Worm (Caenorhabditis elegans) whole organism, L4 larva: ENCODE results near the gene clec-63.
A peak's percentile ranks its signal among the peaks of the same experiment; 100 is the strongest.

Experiments used
- F26F4.8 ChIP-seq: fragments of 200-800 bp; sonication (Bioruptor generic); conservative IDR thresholded peaks from 2 replicates; pipeline ENCODE4 v1.3.6; 2022; ENCODE audit warnings: missing genetic modification characterization, missing compliant biosample characterization
- F37D6.2 ChIP-seq: sonication (generic microtip); optimal IDR thresholded peaks from 2 replicates; lab custom pipeline; 2016; ENCODE audit warnings: mild to moderate bottlenecking, missing genetic modification characterization, missing compliant biosample characterization
- F44E2.7 ChIP-seq: fragments of 200-800 bp; sonication (Bioruptor generic); IDR thresholded peaks from 2 replicates; pipeline ENCODE4 v2.1.2; 2022; ENCODE audit warnings: missing genetic modification characterization, missing compliant biosample characterization
- T20F7.1 ChIP-seq: fragments of 200-800 bp; sonication (Bioruptor generic); optimal IDR thresholded peaks from 2 replicates; lab custom pipeline; 2018; ENCODE audit warnings: mild to moderate bottlenecking, missing genetic modification characterization, missing compliant biosample characterization
- Y105C5A.15 ChIP-seq: fragments of 200-800 bp; sonication (Bioruptor generic); IDR thresholded peaks from 2 replicates; pipeline ENCODE4 v1.3.6; 2022; ENCODE audit warnings: missing genetic modification characterization, missing compliant biosample characterization
- Y5F2A.4 ChIP-seq: fragments of 200-800 bp; sonication (Bioruptor generic); optimal IDR thresholded peaks from 2 replicates; lab custom pipeline; 2018; ENCODE audit warnings: mild to moderate bottlenecking, missing genetic modification characterization, missing compliant biosample characterization
- ZK337.2 ChIP-seq: fragments of 200-800 bp; sonication (Bioruptor generic); IDR thresholded peaks from 2 replicates; pipeline ENCODE4 v1.3.6; 2022; ENCODE audit warnings: missing genetic modification reagents, missing genetic modification characterization, missing compliant biosample characterization
- ZK546.5 ChIP-seq, 2 experiments: sonication (generic microtip); optimal IDR thresholded peaks; 2 replicates each; lab custom pipeline; 2017; ENCODE audit warnings: missing biosample characterization in 2 of 2, missing genetic modification characterization in 2 of 2
- ama-1 ChIP-seq: fragments of 150-350 bp; optimal IDR thresholded peaks from 2 replicates; lab custom pipeline; 2014; ENCODE audit warnings: inconsistent platforms, mixed read lengths
- arid-1 ChIP-seq: fragments of 200-800 bp; sonication (Bioruptor generic); conservative IDR thresholded peaks from 2 replicates; pipeline ENCODE4 v1.3.6; 2022; ENCODE audit warnings: missing genetic modification reagents, missing genetic modification characterization, missing compliant biosample characterization
- ceh-20 ChIP-seq: fragments of 200-800 bp; sonication (Bioruptor generic); IDR thresholded peaks from 2 replicates; pipeline ENCODE4 v1.3.6; 2022; ENCODE audit warnings: missing genetic modification reagents, missing genetic modification characterization, missing compliant biosample characterization
- ceh-32 ChIP-seq: sonication (generic microtip); optimal IDR thresholded peaks from 2 replicates; lab custom pipeline; 2016; ENCODE audit warnings: mild to moderate bottlenecking, missing genetic modification characterization, missing compliant biosample characterization; ENCODE audit not compliant: poor library complexity
- ceh-44 ChIP-seq: fragments of 200-800 bp; sonication (Bioruptor generic); IDR thresholded peaks from 2 replicates; pipeline ENCODE4 v1.3.6; 2022; ENCODE audit warnings: missing genetic modification reagents, missing genetic modification characterization, missing compliant biosample characterization
- ceh-62 ChIP-seq: sonication (generic microtip); optimal IDR thresholded peaks from 2 replicates; lab custom pipeline; 2017; ENCODE audit warnings: missing biosample characterization, missing genetic modification characterization
- ceh-82 ChIP-seq: sonication (generic microtip); optimal IDR thresholded peaks from 2 replicates; lab custom pipeline; 2017; ENCODE audit warnings: missing biosample characterization, missing genetic modification characterization
- daf-16 ChIP-seq, 3 experiments: sonication (generic microtip); optimal IDR thresholded peaks; 2 replicates each; lab custom pipeline; 2016 to 2017; ENCODE audit warnings: missing genetic modification characterization in 3 of 3, missing genetic modification reagents in 3 of 3, mild to moderate bottlenecking in 2 of 3, missing compliant biosample characterization in 2 of 3, missing biosample characterization in 1 of 3, moderate library complexity in 1 of 3
- daf-8 ChIP-seq: fragments of 200-800 bp; sonication (Bioruptor generic); IDR thresholded peaks from 2 replicates; pipeline ENCODE4 v1.3.6; 2022; ENCODE audit warnings: missing genetic modification characterization, missing compliant biosample characterization
- dmd-6 ChIP-seq: fragments of 200-800 bp; sonication (Bioruptor generic); IDR thresholded peaks from 2 replicates; pipeline ENCODE4 v1.3.6; 2022; ENCODE audit warnings: missing genetic modification reagents, missing genetic modification characterization, missing compliant biosample characterization
- dmd-8 ChIP-seq: fragments of 200-800 bp; sonication (Bioruptor generic); IDR thresholded peaks from 2 replicates; pipeline ENCODE4 v1.3.6; 2022; ENCODE audit warnings: missing genetic modification characterization, missing compliant biosample characterization
- dpl-1 ChIP-seq: fragments of 150-350 bp; optimal IDR thresholded peaks from 2 replicates; lab custom pipeline; 2014; ENCODE audit warnings: missing biosample characterization, missing genetic modification reagents, missing genetic modification characterization
- dve-1 ChIP-seq: sonication (generic microtip); optimal IDR thresholded peaks from 2 replicates; lab custom pipeline; 2017; ENCODE audit warnings: antibody characterized with exemption, mild to moderate bottlenecking, missing genetic modification characterization, missing compliant biosample characterization; ENCODE audit not compliant: insufficient read depth
- egl-43 ChIP-seq: fragments of 200-800 bp; sonication (Bioruptor generic); IDR thresholded peaks from 2 replicates; pipeline ENCODE4 v1.3.6; 2022; ENCODE audit warnings: missing genetic modification reagents, missing genetic modification characterization, missing compliant biosample characterization
- fkh-10 ChIP-seq: fragments of 150-350 bp; optimal IDR thresholded peaks from 2 replicates; lab custom pipeline; 2014; ENCODE audit warnings: missing biosample characterization, missing genetic modification reagents, missing genetic modification characterization
- hlh-11 ChIP-seq: fragments of 200-800 bp; sonication (Bioruptor generic); optimal IDR thresholded peaks from 2 replicates; lab custom pipeline; 2018; ENCODE audit warnings: mild to moderate bottlenecking, missing genetic modification characterization, missing compliant biosample characterization
- hmg-1.1 ChIP-seq: fragments of 200-800 bp; sonication (Bioruptor generic); IDR thresholded peaks from 2 replicates; pipeline ENCODE4 v1.3.6; 2022; ENCODE audit warnings: missing genetic modification reagents, missing genetic modification characterization, missing compliant biosample characterization
- lin-1 ChIP-seq: fragments of 200-800 bp; sonication (Bioruptor generic); IDR thresholded peaks from 2 replicates; pipeline ENCODE4 v1.3.6; 2022; ENCODE audit warnings: missing genetic modification reagents, missing genetic modification characterization, missing compliant biosample characterization
- lin-13 ChIP-seq: fragments of 150-350 bp; optimal IDR thresholded peaks from 2 replicates; lab custom pipeline; 2014; ENCODE audit warnings: missing biosample characterization, missing genetic modification reagents, missing genetic modification characterization
- lin-38 ChIP-seq: fragments of 200-800 bp; sonication (Bioruptor generic); IDR thresholded peaks from 2 replicates; pipeline ENCODE4 v1.3.6; 2022; ENCODE audit warnings: missing genetic modification reagents, missing genetic modification characterization, missing compliant biosample characterization
- lin-39 ChIP-seq: fragments of 150-350 bp; optimal IDR thresholded peaks from 2 replicates; lab custom pipeline; 2014; ENCODE audit warnings: missing biosample characterization, missing genetic modification reagents, missing genetic modification characterization
- lir-3 ChIP-seq: sonication (generic microtip); optimal IDR thresholded peaks from 2 replicates; lab custom pipeline; 2016; ENCODE audit warnings: mild to moderate bottlenecking, missing genetic modification characterization, missing compliant biosample characterization
- madf-5 ChIP-seq, 2 experiments: fragments of 200-800 bp; sonication (Bioruptor generic); IDR thresholded peaks; 2 replicates each; pipeline ENCODE4 v1.3.6; 2022; ENCODE audit warnings: missing compliant biosample characterization in 2 of 2, missing genetic modification characterization in 2 of 2
- madf-9 ChIP-seq: fragments of 200-800 bp; sonication (Bioruptor generic); conservative IDR thresholded peaks from 2 replicates; pipeline ENCODE4 v1.3.6; 2022; ENCODE audit warnings: missing genetic modification reagents, missing genetic modification characterization, missing compliant biosample characterization
- mdl-1 ChIP-seq, 2 experiments: fragments of 150-350 bp in 1 of 2; sonication (generic microtip) in 1 of 2; optimal IDR thresholded peaks; 2 replicates each; lab custom pipeline; 2014 to 2017; ENCODE audit warnings: missing biosample characterization in 2 of 2, missing genetic modification characterization in 2 of 2
- mep-1 ChIP-seq: fragments of 150-350 bp; sonication (generic microtip); optimal IDR thresholded peaks from 3 replicates; lab custom pipeline; 2014; ENCODE audit warnings: missing biosample characterization, missing genetic modification characterization
- mxl-3 ChIP-seq: fragments of 200-800 bp; sonication (Bioruptor generic); optimal IDR thresholded peaks from 2 replicates; lab custom pipeline; 2018; ENCODE audit warnings: mild to moderate bottlenecking, missing genetic modification characterization, missing compliant biosample characterization
- nhr-10 ChIP-seq: fragments of 150-350 bp; optimal IDR thresholded peaks from 2 replicates; lab custom pipeline; 2014; ENCODE audit warnings: missing biosample characterization, missing genetic modification characterization
- nhr-111 ChIP-seq: fragments of 200-800 bp; sonication (Bioruptor generic); optimal IDR thresholded peaks from 2 replicates; lab custom pipeline; 2018; ENCODE audit warnings: mild to moderate bottlenecking, missing genetic modification characterization, missing compliant biosample characterization
- nhr-237 ChIP-seq: sonication (generic microtip); optimal IDR thresholded peaks from 2 replicates; lab custom pipeline; 2017; ENCODE audit warnings: missing biosample characterization, missing genetic modification characterization
- nhr-25 ChIP-seq: sonication (generic microtip); optimal IDR thresholded peaks from 2 replicates; lab custom pipeline; 2017; ENCODE audit warnings: missing genetic modification characterization, mild to moderate bottlenecking, missing compliant biosample characterization, antibody characterized with exemption, moderate library complexity, borderline replicate concordance; ENCODE audit not compliant: insufficient read depth
- nhr-77 ChIP-seq: fragments of 150-350 bp; optimal IDR thresholded peaks from 2 replicates; lab custom pipeline; 2014; ENCODE audit warnings: missing biosample characterization, missing genetic modification characterization
- pha-4 ChIP-seq, 2 experiments: fragments of 150-350 bp in 1 of 2; fragments of 200-800 bp in 1 of 2; sonication (Bioruptor generic) in 1 of 2; IDR thresholded peaks in 1 of 2; optimal IDR thresholded peaks in 1 of 2; 2 replicates each; pipeline versions ENCODE4 v1.3.6 to Lab custom; 2014 to 2022; ENCODE audit warnings: missing genetic modification characterization in 2 of 2, missing genetic modification reagents in 2 of 2, missing biosample characterization in 1 of 2, missing compliant biosample characterization in 1 of 2
- saeg-2 ChIP-seq: fragments of 200-800 bp; sonication (Bioruptor generic); IDR thresholded peaks from 2 replicates; pipeline ENCODE4 v1.3.6; 2022; ENCODE audit warnings: missing genetic modification reagents, missing genetic modification characterization, missing compliant biosample characterization
- skn-1 ChIP-seq: fragments of 150-350 bp; optimal IDR thresholded peaks from 2 replicates; lab custom pipeline; 2014; ENCODE audit warnings: missing biosample characterization, missing genetic modification characterization
- snpc-1.2 ChIP-seq: fragments of 200-800 bp; sonication (Bioruptor generic); IDR thresholded peaks from 2 replicates; pipeline ENCODE4 v1.3.6; 2022; ENCODE audit warnings: missing genetic modification reagents, missing genetic modification characterization, missing compliant biosample characterization
- spr-3 ChIP-seq: fragments of 200-800 bp; sonication (Bioruptor generic); optimal IDR thresholded peaks from 2 replicates; lab custom pipeline; 2018; ENCODE audit warnings: mild to moderate bottlenecking, missing genetic modification characterization, missing compliant biosample characterization
- tag-97 ChIP-seq: fragments of 200-800 bp; sonication (Bioruptor generic); IDR thresholded peaks from 2 replicates; pipeline ENCODE4 v1.3.6; 2022; ENCODE audit warnings: missing genetic modification characterization, missing compliant biosample characterization
- tra-1 ChIP-seq: fragments of 200-800 bp; sonication (Bioruptor generic); IDR thresholded peaks from 2 replicates; pipeline ENCODE4 v1.3.6; 2022; ENCODE audit warnings: missing genetic modification reagents, missing genetic modification characterization, missing compliant biosample characterization
- zag-1 ChIP-seq: fragments of 150-350 bp; optimal IDR thresholded peaks from 2 replicates; lab custom pipeline; 2014; ENCODE audit warnings: missing biosample characterization, missing genetic modification characterization
- zip-11 ChIP-seq: fragments of 200-800 bp; sonication (Bioruptor generic); IDR thresholded peaks from 2 replicates; pipeline ENCODE4 v1.3.6; 2022; ENCODE audit warnings: missing genetic modification characterization, missing compliant biosample characterization
- ztf-11 ChIP-seq: fragments of 150-350 bp; optimal IDR thresholded peaks from 2 replicates; lab custom pipeline; 2014; ENCODE audit warnings: missing biosample characterization, missing genetic modification characterization

Gene clec-63

ce11 chrII:12878697-12879096 is 16.7 kb upstream of the clec-63 start (continued):
- no peak for TF ChIP-seq ztf-11 (tag; lab: Kevin White, UChicago)
- no peak for TF ChIP-seq nhr-25 (tag; lab: Kevin White, UChicago)
- no peak for TF ChIP-seq lin-39
- TF ChIP-seq daf-8 (GFP tag; lab: Robert Waterston, UW): no peak
- TF ChIP-seq ZK546.5 (tag; optimal IDR thresholded peaks at IDR 0.05; lab: Kevin White, UChicago): no peak
- TF ChIP-seq fkh-10 (GFP tag; lab: Kevin White, UChicago): no peak
- no peak for TF ChIP-seq mxl-3
- peak; percentile 43 to 90 for TF ChIP-seq mdl-1 (tag; optimal IDR thresholded peaks at IDR 0.05; lab: Kevin White, UChicago)
- TF ChIP-seq Y5F2A.4 (GFP tag; lab: Kevin White, UChicago): no peak
- no peak for TF ChIP-seq arid-1 (GFP tag; lab: Robert Waterston, UW)
- no peak for TF ChIP-seq madf-5 (GFP tag; IDR thresholded peaks at IDR 0.05; lab: Robert Waterston, UW)
- peak; percentile 68 for TF ChIP-seq mep-1 (tag; lab: Kevin White, UChicago)
- TF ChIP-seq nhr-10 (tag; lab: Kevin White, UChicago): peak; percentile 56
- TF ChIP-seq dpl-1 (GFP tag; lab: Kevin White, UChicago): no peak
- no peak for TF ChIP-seq dmd-8
- TF ChIP-seq daf-16 (GFP tag; optimal IDR thresholded peaks at IDR 0.05; lab: Kevin White, UChicago): peak; percentile 72 to 85
- peak; percentile 99 for TF ChIP-seq daf-16 (tag; optimal IDR thresholded peaks at IDR 0.05; lab: Kevin White, UChicago)
- TF ChIP-seq hlh-11 (tag; lab: Kevin White, UChicago): peak; percentile 95
- no peak for TF ChIP-seq lir-3
- no peak for TF ChIP-seq F37D6.2 (tag; lab: Kevin White, UChicago)
- TF ChIP-seq dve-1 (tag; lab: Kevin White, UChicago): peak; percentile 92
- no peak for TF ChIP-seq spr-3
- no peak for TF ChIP-seq T20F7.1 (GFP tag; lab: Kevin White, UChicago)
- no peak for TF ChIP-seq F26F4.8
- TF ChIP-seq saeg-2: no peak
- TF ChIP-seq lin-38 (GFP tag; lab: Robert Waterston, UW): peak; percentile 37
- peak; percentile 93 for TF ChIP-seq dmd-6 (GFP tag; lab: Robert Waterston, UW)
- TF ChIP-seq lin-1 (GFP tag; lab: Robert Waterston, UW): peak; percentile 52; the same call in 1 of the 2 replicates
- TF ChIP-seq zip-11 (GFP tag; lab: Robert Waterston, UW): no peak
- peak; percentile 85 for TF ChIP-seq tra-1 (GFP tag; lab: Robert Waterston, UW)
- no peak for TF ChIP-seq ZK337.2 (GFP tag; lab: Robert Waterston, UW)
- TF ChIP-seq ceh-20 (GFP tag; lab: Robert Waterston, UW): no peak; the same call in 1 of the 2 replicates
- TF ChIP-seq egl-43 (GFP tag; lab: Robert Waterston, UW): no peak
- TF ChIP-seq zag-1 (tag; lab: Kevin White, UChicago): no peak
- TF ChIP-seq madf-9 (GFP tag; lab: Robert Waterston, UW): 0 out of 2 replicates have a peak, but pooled peaks have one; percentile 18
- no peak for TF ChIP-seq ceh-82 (tag; lab: Kevin White, UChicago)
- TF ChIP-seq ceh-62: no peak
- no peak for TF ChIP-seq nhr-111
- no peak for TF ChIP-seq F44E2.7 (GFP tag; lab: Robert Waterston, UW)
- peak; percentile 45; the same call in 1 of the 2 replicates for TF ChIP-seq pha-4 (GFP tag; IDR thresholded peaks at IDR 0.05; lab: Robert Waterston, UW)
- no peak for TF ChIP-seq pha-4 (tag; optimal IDR thresholded peaks at IDR 0.05; lab: Kevin White, UChicago)
- TF ChIP-seq skn-1 (tag; lab: Kevin White, UChicago): no peak
- TF ChIP-seq Y105C5A.15 (GFP tag; lab: Robert Waterston, UW): no peak
- no peak for TF ChIP-seq snpc-1.2
- peak; percentile 14 for TF ChIP-seq ama-1
- TF ChIP-seq lin-13: peak; percentile 26
- peak; percentile 45; the same call in 1 of the 2 replicates for TF ChIP-seq hmg-1.1 (GFP tag; lab: Robert Waterston, UW)
- no peak for TF ChIP-seq tag-97 (GFP tag; lab: Robert Waterston, UW)
- peak; percentile 72 for TF ChIP-seq nhr-77
- TF ChIP-seq ceh-44: no peak
- TF ChIP-seq ceh-32: no peak
- TF ChIP-seq nhr-237 (tag; lab: Kevin White, UChicago): no peak
